Worm (Caenorhabditis elegans) whole organism, mixed stage, embryonic: ENCODE data around the gene aakg-3.

ENCODE experiments used
- nhr-12 ChIP-seq: fragments of 150-350 bp; optimal IDR thresholded peaks from 2 replicates; lab custom pipeline; 2014; ENCODE audit warnings: missing biosample characterization, missing genetic modification characterization
- nhr-76 ChIP-seq: sonication (generic microtip); optimal IDR thresholded peaks from 2 replicates; lab custom pipeline; 2017; ENCODE audit warnings: missing biosample characterization, missing genetic modification characterization
- pha-4 ChIP-seq: fragments of 150-350 bp; optimal IDR thresholded peaks from 2 replicates; lab custom pipeline; 2018; ENCODE audit warnings: missing biosample characterization, missing genetic modification reagents, missing genetic modification characterization
- snpc-4 ChIP-seq: fragments of 150-350 bp; optimal IDR thresholded peaks from 2 replicates; lab custom pipeline; 2014; ENCODE audit warnings: missing biosample characterization, missing genetic modification characterization
- tbx-8 ChIP-seq: fragments of 200-800 bp; sonication (Bioruptor generic); optimal IDR thresholded peaks from 2 replicates; lab custom pipeline; 2018; ENCODE audit warnings: mild to moderate bottlenecking, missing genetic modification characterization, moderate library complexity, missing compliant biosample characterization
- unc-120 ChIP-seq: sonication (generic microtip); optimal IDR thresholded peaks from 2 replicates; lab custom pipeline; 2017; ENCODE audit warnings: missing genetic modification characterization, missing compliant biosample characterization; ENCODE audit not compliant: poor library complexity, severe bottlenecking
- unc-39 ChIP-seq: fragments of 150-350 bp; optimal IDR thresholded peaks from 2 replicates; lab custom pipeline; 2014; ENCODE audit warnings: missing biosample characterization, missing genetic modification characterization
- ztf-11 ChIP-seq: fragments of 150-350 bp; optimal IDR thresholded peaks from 2 replicates; lab custom pipeline; 2014; ENCODE audit warnings: missing biosample characterization, missing genetic modification characterization

DNA sequence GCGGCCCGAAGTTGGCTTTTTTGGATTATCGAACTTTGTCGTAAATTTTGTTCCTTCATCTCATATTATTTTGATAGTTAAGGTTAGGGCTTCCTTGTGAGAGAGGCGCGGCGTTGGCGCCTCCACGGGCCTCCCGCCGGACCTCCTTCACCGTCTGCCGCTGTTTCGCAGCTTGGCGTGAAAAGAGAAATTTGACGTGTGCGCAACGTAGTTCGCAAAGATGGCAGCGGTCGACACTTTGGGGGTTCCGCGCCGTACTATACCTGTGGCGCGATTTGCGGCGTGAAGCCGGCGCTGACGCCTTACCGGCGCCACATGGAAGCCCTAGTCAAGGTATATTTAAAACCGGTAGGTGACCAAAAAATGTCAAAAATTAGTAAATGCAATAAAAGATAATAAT, 33.9 kb upstream of the aakg-3 start:
- TF ChIP-seq ztf-11 (tag; lab: Kevin White, UChicago) (no peak), tbx-8 (GFP tag; lab: Kevin White, UChicago) (no peak), unc-120 (tag; lab: Kevin White, UChicago) (no peak), nhr-12 (tag; lab: Kevin White, UChicago) (no peak), unc-39 (tag; lab: Kevin White, UChicago) (no peak), snpc-4 (no peak), pha-4 (tag; lab: Kevin White, UChicago) (no peak), nhr-76 (tag; lab: Kevin White, UChicago) (no peak)
